Fruit fly (Drosophila melanogaster) whole organism, embryonic: ENCODE measurements around the gene S6KL.

ENCODE experiments used
- Aef1 ChIP-seq: fragments of 200-800 bp; sonication (Bioruptor generic); IDR thresholded peaks from 3 replicates; pipeline ENCODE4 v1.3.6; 2022; ENCODE audit warnings: missing biosample characterization, missing genetic modification characterization
- Atf6 ChIP-seq: fragments of 200-800 bp; sonication (Bioruptor generic); IDR thresholded peaks from 2 replicates; pipeline ENCODE4 v1.3.6; 2022; ENCODE audit warnings: missing biosample characterization, missing genetic modification characterization
- CG11456 ChIP-seq: fragments of 200-800 bp; sonication (Bioruptor generic); IDR thresholded peaks from 3 replicates; pipeline ENCODE4 v1.3.6; 2022; ENCODE audit warnings: missing biosample characterization, missing genetic modification characterization
- CG12299 ChIP-seq: fragments of 200-800 bp; sonication (Bioruptor generic); optimal IDR thresholded peaks from 2 replicates; lab custom pipeline; 2018; ENCODE audit warnings: missing biosample characterization, mild to moderate bottlenecking, missing genetic modification characterization
- CG12659 ChIP-seq: fragments of 200-800 bp; sonication (Bioruptor generic); optimal IDR thresholded peaks from 3 replicates; lab custom pipeline; 2017; ENCODE audit warnings: mild to moderate bottlenecking, missing biosample characterization, missing genetic modification reagents, missing genetic modification characterization
- CG12942 ChIP-seq: fragments of 200-800 bp; sonication (Bioruptor generic); optimal IDR thresholded peaks from 3 replicates; lab custom pipeline; 2016; ENCODE audit warnings: missing biosample characterization, missing genetic modification characterization
- CG13287 ChIP-seq: fragments of 200-800 bp; sonication (Bioruptor generic); IDR thresholded peaks from 2 replicates; pipeline ENCODE4 v1.3.6; 2022; ENCODE audit warnings: missing biosample characterization, missing genetic modification characterization; ENCODE audit not compliant: partially characterized antibody
- CG13296 ChIP-seq: fragments of 200-800 bp; sonication (Bioruptor generic); optimal IDR thresholded peaks from 3 replicates; lab custom pipeline; 2018; ENCODE audit warnings: missing biosample characterization, mild to moderate bottlenecking, missing genetic modification characterization
- CG14710 ChIP-seq: fragments of 200-800 bp; sonication (Bioruptor generic); optimal IDR thresholded peaks from 3 replicates; lab custom pipeline; 2019; ENCODE audit warnings: missing biosample characterization, mild to moderate bottlenecking, missing genetic modification characterization, moderate library complexity
- CG1529 ChIP-seq: fragments of 200-800 bp; sonication (Bioruptor generic); optimal IDR thresholded peaks from 3 replicates; lab custom pipeline; 2018; ENCODE audit warnings: missing biosample characterization, missing genetic modification characterization
- CG16813 ChIP-seq: fragments of 200-800 bp; sonication (Bioruptor generic); IDR thresholded peaks from 3 replicates; pipeline ENCODE4 v1.3.6; 2022; ENCODE audit warnings: missing biosample characterization, missing genetic modification characterization; ENCODE audit not compliant: partially characterized antibody
- CG17328 ChIP-seq: fragments of 200-800 bp; sonication (Bioruptor generic); IDR thresholded peaks from 2 replicates; pipeline ENCODE4 v1.3.6; 2022; ENCODE audit warnings: missing biosample characterization, missing genetic modification characterization
- CG18011 ChIP-seq: fragments of 200-800 bp; sonication (Bioruptor generic); optimal IDR thresholded peaks from 2 replicates; lab custom pipeline; 2017; ENCODE audit warnings: missing biosample characterization, missing genetic modification characterization, mild to moderate bottlenecking, moderate library complexity, missing genotype
- CG31441 ChIP-seq: fragments of 200-800 bp; sonication (Bioruptor generic); IDR thresholded peaks from 2 replicates; pipeline ENCODE4 v1.3.6; 2022; ENCODE audit warnings: missing biosample characterization, missing genetic modification characterization
- CG3163 ChIP-seq: fragments of 200-800 bp; sonication (Bioruptor generic); optimal IDR thresholded peaks from 3 replicates; lab custom pipeline; 2016; ENCODE audit warnings: missing biosample characterization, missing genetic modification characterization
- CG33557 ChIP-seq: fragments of 200-800 bp; sonication (Bioruptor generic); optimal IDR thresholded peaks from 2 replicates; lab custom pipeline; 2019; ENCODE audit warnings: missing biosample characterization, mild to moderate bottlenecking, missing genetic modification characterization, moderate library complexity
- CG3407 ChIP-seq: fragments of 200-800 bp; sonication (Bioruptor generic); optimal IDR thresholded peaks from 2 replicates; lab custom pipeline; 2018; ENCODE audit warnings: missing biosample characterization, mild to moderate bottlenecking, missing genetic modification characterization
- CG34376 ChIP-seq: fragments of 200-800 bp; sonication (Bioruptor generic); optimal IDR thresholded peaks from 2 replicates; lab custom pipeline; 2018; ENCODE audit warnings: missing biosample characterization, mild to moderate bottlenecking, missing genetic modification characterization
- CG34422 ChIP-seq: fragments of 200-800 bp; sonication (Bioruptor generic); IDR thresholded peaks from 3 replicates; pipeline ENCODE4 v1.3.6; 2022; ENCODE audit warnings: missing biosample characterization, missing genetic modification characterization
- CG3838 ChIP-seq: fragments of 200-800 bp; sonication (Bioruptor generic); optimal IDR thresholded peaks from 3 replicates; lab custom pipeline; 2016; ENCODE audit warnings: missing biosample characterization, missing genetic modification characterization
- CG4328 ChIP-seq: fragments of 200-800 bp; sonication (Bioruptor generic); optimal IDR thresholded peaks from 3 replicates; lab custom pipeline; 2017; ENCODE audit warnings: missing biosample characterization, missing genetic modification reagents, missing genetic modification characterization
- CG4854 ChIP-seq: fragments of 200-800 bp; sonication (Bioruptor generic); optimal IDR thresholded peaks from 2 replicates; lab custom pipeline; 2016; ENCODE audit warnings: missing biosample characterization, missing genetic modification characterization, inconsistent platforms
- CG7987 ChIP-seq: fragments of 200-800 bp; sonication (Bioruptor generic); optimal IDR thresholded peaks from 2 replicates; lab custom pipeline; 2018; ENCODE audit warnings: missing biosample characterization, mild to moderate bottlenecking, missing genetic modification characterization, moderate library complexity
- Dek ChIP-seq: fragments of 200-800 bp; sonication (Bioruptor generic); optimal IDR thresholded peaks from 3 replicates; lab custom pipeline; 2019; ENCODE audit warnings: missing biosample characterization, mild to moderate bottlenecking, missing genetic modification characterization, moderate library complexity
- Dip2 ChIP-seq: fragments of 200-800 bp; sonication (Bioruptor generic); IDR thresholded peaks from 2 replicates; pipeline ENCODE4 v1.3.6; 2022; ENCODE audit warnings: missing biosample characterization, missing genetic modification characterization
- Gug ChIP-seq: fragments of 200-800 bp; sonication (Bioruptor generic); IDR thresholded peaks from 4 replicates; pipeline ENCODE4 v1.3.6; 2022; ENCODE audit warnings: missing biosample characterization, missing genetic modification characterization
- HLH3B ChIP-seq: fragments of 200-800 bp; sonication (Bioruptor generic); IDR thresholded peaks from 2 replicates; pipeline ENCODE4 v1.3.6; 2022; ENCODE audit warnings: missing biosample characterization, missing genetic modification characterization
- Hr39 ChIP-seq: fragments of >200 bp; optimal IDR thresholded peaks from 2 replicates; lab custom pipeline; 2017
- Sox102F ChIP-seq: fragments of 200-800 bp; sonication (Bioruptor generic); optimal IDR thresholded peaks from 2 replicates; lab custom pipeline; 2018; ENCODE audit warnings: missing biosample characterization, mild to moderate bottlenecking, missing genetic modification characterization, moderate library complexity
- Stat92E ChIP-seq, 3 experiments: fragments of >200 bp in 2 of 3; fragments of 200-800 bp in 1 of 3; sonication (Bioruptor generic) in 1 of 3; optimal IDR thresholded peaks; 2 replicates each; lab custom pipeline; 2017 to 2019; ENCODE audit warnings: missing biosample characterization in 3 of 3, missing genetic modification characterization in 3 of 3, mild to moderate bottlenecking in 1 of 3, moderate library complexity in 1 of 3
- aop ChIP-seq: fragments of 200-800 bp; sonication (Bioruptor generic); IDR thresholded peaks from 2 replicates; pipeline ENCODE4 v1.3.6; 2022; ENCODE audit warnings: missing biosample characterization, missing genetic modification characterization
- crol ChIP-seq: fragments of 200-800 bp; sonication (Bioruptor generic); IDR thresholded peaks from 2 replicates; pipeline ENCODE4 v1.3.6; 2022; ENCODE audit warnings: missing biosample characterization, missing genetic modification characterization
- dan ChIP-seq: fragments of 200-800 bp; sonication (Bioruptor generic); IDR thresholded peaks from 2 replicates; pipeline ENCODE4 v1.3.6; 2022; ENCODE audit warnings: missing biosample characterization, missing genetic modification characterization
- fd3F ChIP-seq: fragments of 200-800 bp; sonication (Bioruptor generic); optimal IDR thresholded peaks from 2 replicates; lab custom pipeline; 2018; ENCODE audit warnings: missing biosample characterization, mild to moderate bottlenecking, missing genetic modification characterization, moderate library complexity
- gcm2 ChIP-seq: fragments of 200-800 bp; sonication (Bioruptor generic); optimal IDR thresholded peaks from 2 replicates; lab custom pipeline; 2016; ENCODE audit warnings: missing biosample characterization, missing genetic modification characterization
- grn ChIP-seq: fragments of 200-800 bp; sonication (Bioruptor generic); optimal IDR thresholded peaks from 3 replicates; lab custom pipeline; 2017; ENCODE audit warnings: missing biosample characterization, missing genetic modification characterization
- gsb ChIP-seq: fragments of 200-800 bp; sonication (Bioruptor generic); IDR thresholded peaks from 2 replicates; pipeline ENCODE4 v1.3.6; 2022; ENCODE audit warnings: missing biosample characterization, missing genetic modification characterization
- jigr1 ChIP-seq: fragments of 200-800 bp; sonication (Bioruptor generic); IDR thresholded peaks from 3 replicates; pipeline ENCODE4 v1.3.6; 2022; ENCODE audit warnings: missing biosample characterization, missing genetic modification characterization
- jing ChIP-seq: fragments of 200-800 bp; sonication (Bioruptor generic); optimal IDR thresholded peaks from 2 replicates; lab custom pipeline; 2018; ENCODE audit warnings: missing biosample characterization, mild to moderate bottlenecking, missing genetic modification characterization
- nmo ChIP-seq: fragments of 200-800 bp; sonication (Bioruptor generic); optimal IDR thresholded peaks from 2 replicates; lab custom pipeline; 2018; ENCODE audit warnings: missing biosample characterization, mild to moderate bottlenecking, missing genetic modification characterization, moderate library complexity
- p53 ChIP-seq: fragments of 200-800 bp; sonication (Bioruptor generic); optimal IDR thresholded peaks from 2 replicates; lab custom pipeline; 2016; ENCODE audit warnings: missing biosample characterization, missing genetic modification characterization
- pb ChIP-seq: fragments of 200-800 bp; sonication (Bioruptor generic); optimal IDR thresholded peaks from 3 replicates; lab custom pipeline; 2016; ENCODE audit warnings: missing biosample characterization, missing genetic modification characterization
- ro ChIP-seq: fragments of 200-800 bp; sonication (Bioruptor generic); IDR thresholded peaks from 2 replicates; pipeline ENCODE4 v1.3.6; 2022; ENCODE audit warnings: missing biosample characterization, missing genetic modification characterization
- sd ChIP-seq: fragments of 200-800 bp; sonication (Bioruptor generic); optimal IDR thresholded peaks from 3 replicates; lab custom pipeline; 2018; ENCODE audit warnings: missing biosample characterization, mild to moderate bottlenecking, missing genetic modification characterization, moderate library complexity
- sens-2 ChIP-seq: fragments of 200-800 bp; sonication (Bioruptor generic); IDR thresholded peaks from 2 replicates; pipeline ENCODE4 v1.3.6; 2022; ENCODE audit warnings: missing biosample characterization, missing genetic modification characterization
- seq ChIP-seq: fragments of 200-800 bp; sonication (Bioruptor generic); IDR thresholded peaks from 2 replicates; pipeline ENCODE4 v1.3.6; 2022; ENCODE audit warnings: missing biosample characterization, missing genetic modification characterization
- sisA ChIP-seq: fragments of 200-800 bp; sonication (Bioruptor generic); IDR thresholded peaks from 2 replicates; pipeline ENCODE4 v1.3.6; 2022; ENCODE audit warnings: missing biosample characterization, missing genetic modification characterization
- ssp ChIP-seq: fragments of 200-800 bp; sonication (Bioruptor generic); IDR thresholded peaks from 2 replicates; pipeline ENCODE4 v1.3.6; 2022; ENCODE audit warnings: missing biosample characterization, missing genetic modification characterization
- stc ChIP-seq: fragments of 200-800 bp; sonication (Bioruptor generic); IDR thresholded peaks from 2 replicates; pipeline ENCODE4 v1.3.6; 2022; ENCODE audit warnings: missing biosample characterization, missing genetic modification characterization
- tin ChIP-seq: fragments of 200-800 bp; sonication (Bioruptor generic); optimal IDR thresholded peaks from 3 replicates; lab custom pipeline; 2016; ENCODE audit warnings: missing biosample characterization, missing genetic modification characterization
- tx ChIP-seq: fragments of 200-800 bp; sonication (Bioruptor generic); optimal IDR thresholded peaks from 2 replicates; lab custom pipeline; 2016; ENCODE audit warnings: missing biosample characterization, missing genetic modification characterization
- unpg ChIP-seq: fragments of 200-800 bp; sonication (Bioruptor generic); optimal IDR thresholded peaks from 3 replicates; lab custom pipeline; 2018; ENCODE audit warnings: missing biosample characterization, mild to moderate bottlenecking, missing genetic modification characterization, moderate library complexity

Gene S6KL

dm6 chrX:18837046-18837445, 48.8 kb downstream of the S6KL start (continued):
- TF ChIP-seq CG17328 (GFP tag; lab: Robert Waterston, UW) (0 out of 2 replicates have a peak, but pooled peaks have one; percentile 23), CG33557 (GFP tag; lab: Kevin White, UChicago) (no peak), CG4328 (no peak), sd (tag; lab: Kevin White, UChicago) (peak; percentile 14), CG3163 (GFP tag; lab: Kevin White, UChicago) (no peak), tx (GFP tag; lab: Kevin White, UChicago) (no peak), ro (GFP tag; lab: Robert Waterston, UW) (0 out of 2 replicates have a peak, but pooled peaks have one; percentile 22), Gug (GFP tag; lab: Robert Waterston, UW) (peak; percentile 17; the same call in 2 of the 4 replicates), seq (0 out of 2 replicates have a peak, but pooled peaks have one; percentile 13), jigr1 (GFP tag; lab: Robert Waterston, UW) (peak; percentile 72; the same call in 1 of the 3 replicates), gcm2 (GFP tag; lab: Kevin White, UChicago) (no peak), Stat92E (GFP tag; optimal IDR thresholded peaks at IDR 0.05; lab: Kevin White, UChicago) (no peak), aop (GFP tag; lab: Robert Waterston, UW) (no peak), CG4854 (GFP tag; lab: Kevin White, UChicago) (no peak), grn (GFP tag; lab: Kevin White, UChicago) (peak; percentile 62), Dip2 (GFP tag; lab: Robert Waterston, UW) (no peak), Dek (peak; percentile 16), CG11456 (GFP tag; lab: Robert Waterston, UW) (no peak), p53 (GFP tag; lab: Kevin White, UChicago) (no peak), crol (GFP tag; lab: Robert Waterston, UW) (no peak), CG3838 (GFP tag; lab: Kevin White, UChicago) (no peak), CG1529 (GFP tag; lab: Kevin White, UChicago) (peak; percentile 21), unpg (GFP tag; lab: Kevin White, UChicago) (peak; percentile 46), Aef1 (GFP tag; lab: Robert Waterston, UW) (no peak), Atf6 (no peak), CG13296 (no peak), CG13287 (GFP tag; lab: Robert Waterston, UW) (no peak), CG18011 (GFP tag; lab: Kevin White, UChicago) (no peak), CG7987 (GFP tag; lab: Kevin White, UChicago) (no peak), CG12299 (tag; lab: Kevin White, UChicago) (no peak), pb (GFP tag; lab: Kevin White, UChicago) (no peak), CG12942 (GFP tag; lab: Kevin White, UChicago) (no peak), gsb (GFP tag; lab: Robert Waterston, UW) (0 out of 2 replicates have a peak, but pooled peaks have one; percentile 37), sens-2 (GFP tag; lab: Robert Waterston, UW) (no peak), jing (GFP tag; lab: Kevin White, UChicago) (peak; percentile 1), tin (GFP tag; lab: Kevin White, UChicago) (no peak), Sox102F (GFP tag; lab: Kevin White, UChicago) (peak; percentile 67), HLH3B (GFP tag; lab: Robert Waterston, UW) (no peak), nmo (GFP tag; lab: Kevin White, UChicago) (peak; percentile 58), sisA (no peak), ssp (0 out of 2 replicates have a peak, but pooled peaks have one; percentile 38), CG14710 (tag; lab: Kevin White, UChicago) (no peak), CG34376 (GFP tag; lab: Kevin White, UChicago) (no peak), fd3F (GFP tag; lab: Kevin White, UChicago) (no peak), CG34422 (GFP tag; lab: Robert Waterston, UW) (peak; percentile 90), CG16813 (GFP tag; lab: Robert Waterston, UW) (no peak), stc (GFP tag; lab: Robert Waterston, UW) (peak; percentile 69), dan (no peak), CG3407 (GFP tag; lab: Kevin White, UChicago) (peak; percentile 2), CG12659 (GFP tag; lab: Kevin White, UChicago) (peak; percentile 41), CG31441 (GFP tag; lab: Robert Waterston, UW) (peak; percentile 55), Hr39 (lab: Kevin White, UChicago) (no peak)
